Fruit fly (Drosophila melanogaster) whole organism, embryonic: ENCODE measurements around the gene CG13012.
A peak's percentile ranks its signal among the peaks of the same experiment; 100 is the strongest.

ENCODE experiments used
- Atf3 ChIP-seq: fragments of 200-800 bp; sonication (Bioruptor generic); optimal IDR thresholded peaks from 3 replicates; lab custom pipeline; 2016; ENCODE audit warnings: missing biosample characterization, missing genetic modification characterization
- BEAF-32 ChIP-seq: fragments of 200-800 bp; sonication (Bioruptor generic); optimal IDR thresholded peaks from 3 replicates; lab custom pipeline; 2017; ENCODE audit warnings: missing biosample characterization, missing genetic modification characterization, mild to moderate bottlenecking, moderate library complexity, missing genetic modification reagents
- CG10209 ChIP-seq: fragments of 200-800 bp; sonication (Bioruptor generic); optimal IDR thresholded peaks from 3 replicates; lab custom pipeline; 2017; ENCODE audit warnings: missing biosample characterization, mild to moderate bottlenecking, missing genetic modification characterization, missing genetic modification reagents
- CG11696 ChIP-seq: fragments of 200-800 bp; sonication (Bioruptor generic); IDR thresholded peaks from 2 replicates; pipeline ENCODE4 v1.3.6; 2022; ENCODE audit warnings: missing biosample characterization, missing genetic modification characterization
- CG12155 ChIP-seq: fragments of 200-800 bp; sonication (Bioruptor generic); optimal IDR thresholded peaks from 3 replicates; lab custom pipeline; 2016; ENCODE audit warnings: missing biosample characterization, missing genetic modification characterization
- CG12769 ChIP-seq: fragments of 200-800 bp; sonication (Bioruptor generic); optimal IDR thresholded peaks from 2 replicates; lab custom pipeline; 2019; ENCODE audit warnings: missing biosample characterization, mild to moderate bottlenecking, missing genetic modification characterization, moderate library complexity
- CG18599 ChIP-seq: fragments of 200-800 bp; sonication (Bioruptor generic); optimal IDR thresholded peaks from 3 replicates; lab custom pipeline; 2017; ENCODE audit warnings: missing biosample characterization, missing genetic modification characterization, mild to moderate bottlenecking, moderate library complexity, missing genetic modification reagents
- CG32532 ChIP-seq: fragments of 200-800 bp; sonication (Bioruptor generic); IDR thresholded peaks from 2 replicates; pipeline ENCODE4 v1.3.6; 2022; ENCODE audit warnings: missing biosample characterization, missing genetic modification characterization
- CG4617 ChIP-seq: fragments of 200-800 bp; sonication (Bioruptor generic); optimal IDR thresholded peaks from 3 replicates; lab custom pipeline; 2016; ENCODE audit warnings: missing biosample characterization, missing genetic modification characterization, borderline replicate concordance
- CG6689 ChIP-seq: fragments of 200-800 bp; sonication (Bioruptor generic); IDR thresholded peaks from 2 replicates; pipeline ENCODE4 v1.3.6; 2022; ENCODE audit warnings: missing biosample characterization, missing genetic modification characterization
- CG9215 ChIP-seq: fragments of 200-800 bp; sonication (Bioruptor generic); IDR thresholded peaks from 2 replicates; pipeline ENCODE4 v1.3.6; 2022; ENCODE audit warnings: missing biosample characterization, missing genetic modification characterization
- CG9727 ChIP-seq: fragments of 200-800 bp; sonication (Bioruptor generic); optimal IDR thresholded peaks from 3 replicates; lab custom pipeline; 2017; ENCODE audit warnings: missing biosample characterization, mild to moderate bottlenecking, missing genetic modification characterization
- CG9797 ChIP-seq: fragments of 200-800 bp; sonication (Bioruptor generic); optimal IDR thresholded peaks from 3 replicates; lab custom pipeline; 2018; ENCODE audit warnings: missing biosample characterization, mild to moderate bottlenecking, missing genetic modification characterization
- CG9932 ChIP-seq: fragments of 200-800 bp; sonication (Bioruptor generic); IDR thresholded peaks from 2 replicates; pipeline ENCODE4 v1.3.6; 2022; ENCODE audit warnings: missing biosample characterization, missing genetic modification characterization
- Drgx ChIP-seq: fragments of 200-800 bp; sonication (Bioruptor generic); IDR thresholded peaks from 2 replicates; pipeline ENCODE4 v1.3.6; 2022; ENCODE audit warnings: missing biosample characterization, missing genetic modification characterization
- E2f1 ChIP-seq: fragments of 200-800 bp; sonication (Bioruptor generic); IDR thresholded peaks from 2 replicates; pipeline ENCODE4 v1.3.6; 2022; ENCODE audit warnings: missing biosample characterization, missing genetic modification characterization
- Eip74EF ChIP-seq, 2 experiments: fragments of 200-800 bp in 1 of 2; fragments of >200 bp in 1 of 2; sonication (Bioruptor generic) in 1 of 2; optimal IDR thresholded peaks; 2 replicates each; lab custom pipeline; 2017 to 2019; ENCODE audit warnings: missing biosample characterization in 2 of 2, missing genetic modification characterization in 2 of 2, mild to moderate bottlenecking in 1 of 2, moderate library complexity in 1 of 2
- Ets65A ChIP-seq: fragments of 200-800 bp; sonication (Bioruptor generic); peaks from one replicate; lab custom pipeline; 2016; ENCODE audit warnings: missing biosample characterization, missing genetic modification characterization
- Hand ChIP-seq: fragments of 200-800 bp; sonication (Bioruptor generic); optimal IDR thresholded peaks from 2 replicates; lab custom pipeline; 2017; ENCODE audit warnings: mild to moderate bottlenecking, missing biosample characterization, missing genetic modification reagents, missing genetic modification characterization
- Hey ChIP-seq: fragments of 200-800 bp; sonication (Bioruptor generic); optimal IDR thresholded peaks from 3 replicates; lab custom pipeline; 2018; ENCODE audit warnings: missing biosample characterization, mild to moderate bottlenecking, missing genetic modification characterization
- HmgZ ChIP-seq: fragments of 200-800 bp; sonication (Bioruptor generic); optimal IDR thresholded peaks from 2 replicates; lab custom pipeline; 2018; ENCODE audit warnings: missing biosample characterization, mild to moderate bottlenecking, missing genetic modification characterization
- Kr ChIP-seq: fragments of 200-800 bp; sonication (Bioruptor generic); optimal IDR thresholded peaks from 2 replicates; lab custom pipeline; 2017; ENCODE audit warnings: missing biosample characterization, mild to moderate bottlenecking, missing genetic modification characterization
- Med ChIP-seq: fragments of 200-800 bp; sonication (Bioruptor generic); peaks from one replicate; lab custom pipeline; 2016; ENCODE audit warnings: missing biosample characterization, missing genetic modification characterization, mild to moderate bottlenecking, inconsistent platforms, moderate library complexity
- Ptx1 ChIP-seq: fragments of 200-800 bp; sonication (Bioruptor generic); IDR thresholded peaks from 2 replicates; pipeline ENCODE4 v1.3.6; 2022; ENCODE audit warnings: missing biosample characterization, missing genetic modification characterization
- Ravus ChIP-seq: fragments of 200-800 bp; sonication (Bioruptor generic); IDR thresholded peaks from 2 replicates; pipeline ENCODE4 v1.3.6; 2022; ENCODE audit warnings: missing biosample characterization, missing genetic modification characterization
- bigmax ChIP-seq: fragments of 200-800 bp; sonication (Bioruptor generic); optimal IDR thresholded peaks from 2 replicates; lab custom pipeline; 2018; ENCODE audit warnings: missing biosample characterization, mild to moderate bottlenecking, missing genetic modification characterization
- bsh ChIP-seq, 2 experiments: fragments of 200-800 bp; sonication (Bioruptor generic); optimal IDR thresholded peaks; 2 replicates each; lab custom pipeline; 2017 to 2018; ENCODE audit warnings: mild to moderate bottlenecking in 2 of 2, missing biosample characterization in 2 of 2, missing genetic modification characterization in 2 of 2, moderate library complexity in 1 of 2
- chinmo ChIP-seq: fragments of 200-800 bp; sonication (Bioruptor generic); IDR thresholded peaks from 4 replicates; pipeline ENCODE4 v1.3.6; 2022; ENCODE audit warnings: missing biosample characterization, missing genetic modification characterization; ENCODE audit not compliant: partially characterized antibody
- dmrt11E ChIP-seq: fragments of 200-800 bp; sonication (Bioruptor generic); optimal IDR thresholded peaks from 3 replicates; lab custom pipeline; 2018; ENCODE audit warnings: missing biosample characterization, mild to moderate bottlenecking, missing genetic modification characterization, moderate library complexity
- dpn ChIP-seq, 2 experiments: fragments of 200-800 bp; sonication (Bioruptor generic); optimal IDR thresholded peaks; 3 replicates each; lab custom pipeline; 2016; ENCODE audit warnings: missing biosample characterization in 2 of 2, missing genetic modification characterization in 2 of 2
- hkb ChIP-seq, 2 experiments: fragments of 200-800 bp in 1 of 2; fragments of >200 bp in 1 of 2; sonication (Bioruptor generic) in 1 of 2; IDR thresholded peaks in 1 of 2; optimal IDR thresholded peaks in 1 of 2; 2 replicates each; pipeline versions ENCODE4 v1.3.6 to Lab custom; 2017 to 2022; ENCODE audit warnings: missing biosample characterization in 1 of 2, missing genetic modification characterization in 1 of 2
- kay ChIP-seq: fragments of 200-800 bp; sonication (Bioruptor generic); optimal IDR thresholded peaks from 2 replicates; lab custom pipeline; 2016; ENCODE audit warnings: missing biosample characterization, missing genetic modification characterization
- knrl ChIP-seq: fragments of 200-800 bp; sonication (Bioruptor generic); IDR thresholded peaks from 3 replicates; pipeline ENCODE4 v1.3.6; 2022; ENCODE audit warnings: missing biosample characterization, missing genetic modification characterization; ENCODE audit not compliant: partially characterized antibody
- lola ChIP-seq, 3 experiments: fragments of >200 bp in 2 of 3; fragments of 200-800 bp in 1 of 3; sonication (Bioruptor generic) in 1 of 3; optimal IDR thresholded peaks; 2 replicates each; lab custom pipeline; 2017 to 2019; ENCODE audit warnings: missing biosample characterization in 3 of 3, missing genetic modification characterization in 3 of 3, mild to moderate bottlenecking in 1 of 3, moderate library complexity in 1 of 3
- nau ChIP-seq: fragments of 200-800 bp; sonication (Bioruptor generic); optimal IDR thresholded peaks from 3 replicates; lab custom pipeline; 2017; ENCODE audit warnings: missing biosample characterization, mild to moderate bottlenecking, missing genetic modification characterization, missing genetic modification reagents
- nom ChIP-seq: fragments of 200-800 bp; sonication (Bioruptor generic); optimal IDR thresholded peaks from 2 replicates; lab custom pipeline; 2017; ENCODE audit warnings: missing biosample characterization, missing genetic modification characterization, mild to moderate bottlenecking, moderate library complexity, missing genetic modification reagents
- pfk ChIP-seq: fragments of 200-800 bp; sonication (Bioruptor generic); optimal IDR thresholded peaks from 2 replicates; lab custom pipeline; 2018; ENCODE audit warnings: missing biosample characterization, mild to moderate bottlenecking, missing genetic modification characterization, moderate library complexity
- phol ChIP-seq: fragments of 200-800 bp; sonication (Bioruptor generic); optimal IDR thresholded peaks from 3 replicates; lab custom pipeline; 2018; ENCODE audit warnings: missing biosample characterization, mild to moderate bottlenecking, missing genetic modification characterization, moderate library complexity
- row ChIP-seq: fragments of 200-800 bp; sonication (Bioruptor generic); IDR thresholded peaks from 3 replicates; pipeline ENCODE4 v1.3.6; 2022; ENCODE audit warnings: missing biosample characterization, missing genetic modification characterization
- sc ChIP-seq, 3 experiments: fragments of >200 bp in 2 of 3; fragments of 200-800 bp in 1 of 3; sonication (Bioruptor generic) in 1 of 3; optimal IDR thresholded peaks; 2 replicates in 2 of 3; 3 replicates in 1 of 3; lab custom pipeline; 2017; ENCODE audit warnings: mild to moderate bottlenecking in 1 of 3, missing biosample characterization in 1 of 3, missing genetic modification characterization in 1 of 3, missing genetic modification reagents in 1 of 3
- schlank ChIP-seq: fragments of 200-800 bp; sonication (Bioruptor generic); optimal IDR thresholded peaks from 2 replicates; lab custom pipeline; 2018; ENCODE audit warnings: missing biosample characterization, mild to moderate bottlenecking, missing genetic modification characterization
- sens ChIP-seq: fragments of 200-800 bp; sonication (Bioruptor generic); peaks from one replicate; lab custom pipeline; 2016; ENCODE audit warnings: missing biosample characterization, missing genetic modification characterization
- sima ChIP-seq: fragments of 200-800 bp; sonication (Bioruptor generic); optimal IDR thresholded peaks from 2 replicates; lab custom pipeline; 2016; ENCODE audit warnings: missing biosample characterization, missing genetic modification characterization
- twi ChIP-seq: fragments of 200-800 bp; optimal IDR thresholded peaks from 2 replicates; lab custom pipeline; 2019; ENCODE audit warnings: missing biosample characterization, mild to moderate bottlenecking, missing genetic modification characterization, moderate library complexity
- vvl ChIP-seq: fragments of 200-800 bp; sonication (Bioruptor generic); IDR thresholded peaks from 2 replicates; pipeline ENCODE4 v1.3.6; 2022; ENCODE audit warnings: missing biosample characterization, missing genetic modification characterization

Gene CG13012

dm6 chrX:16633181-16633957 is 43.2 kb downstream of the CG13012 start:
- no peak for TF ChIP-seq Ravus (GFP tag; lab: Robert Waterston, UW)
- TF ChIP-seq sens (GFP tag; lab: Kevin White, UChicago), result peak; percentile 11
- TF ChIP-seq kay (GFP tag; lab: Kevin White, UChicago), result peak; percentile 33
- TF ChIP-seq phol (tag; lab: Kevin White, UChicago), result no peak
- 0 out of 2 replicates have a peak, but pooled peaks have one; percentile 14 for TF ChIP-seq CG9215 (GFP tag; lab: Robert Waterston, UW)
- TF ChIP-seq Med, result peak; percentile 65
- TF ChIP-seq sima (GFP tag; lab: Kevin White, UChicago), result no peak
- peak; percentile 28 for TF ChIP-seq Ets65A (GFP tag; lab: Kevin White, UChicago)
- TF ChIP-seq BEAF-32 (GFP tag; lab: Kevin White, UChicago), result no peak
- TF ChIP-seq knrl (GFP tag; lab: Robert Waterston, UW), result no peak
- peak; percentile 4 for TF ChIP-seq pfk (GFP tag; lab: Kevin White, UChicago)
- no peak for TF ChIP-seq Kr (GFP tag; lab: Kevin White, UChicago)
- TF ChIP-seq lola (GFP tag; optimal IDR thresholded peaks at IDR 0.05; lab: Kevin White, UChicago), result peak in 1 of 3 experiments; percentile 10
- TF ChIP-seq Hand (GFP tag; lab: Kevin White, UChicago), result peak; percentile 24
- peak in 1 of 2 experiments; percentile 68 for TF ChIP-seq Eip74EF (GFP tag; optimal IDR thresholded peaks at IDR 0.05; lab: Kevin White, UChicago)
- TF ChIP-seq dmrt11E, result peak; percentile 4
- TF ChIP-seq vvl (GFP tag; lab: Robert Waterston, UW), result peak; percentile 40; the same call in 1 of the 2 replicates
- peak; percentile 28 for TF ChIP-seq CG9727 (GFP tag; lab: Kevin White, UChicago)
- no peak for TF ChIP-seq CG12155 (GFP tag; lab: Kevin White, UChicago)
- TF ChIP-seq nom (GFP tag; lab: Kevin White, UChicago), result peak; percentile 87
- TF ChIP-seq CG10209 (GFP tag; lab: Kevin White, UChicago), result peak; percentile 4
- peak; percentile 20; the same call in 2 of the 3 replicates for TF ChIP-seq row (GFP tag; lab: Robert Waterston, UW)
- TF ChIP-seq Drgx, result peak; percentile 28; the same call in 1 of the 2 replicates
- TF ChIP-seq bsh (GFP tag; optimal IDR thresholded peaks at IDR 0.05; lab: Kevin White, UChicago), result peak in 1 of 2 experiments; percentile 56
- no peak for TF ChIP-seq HmgZ (tag; lab: Kevin White, UChicago)
- TF ChIP-seq CG11696 (GFP tag; lab: Robert Waterston, UW), result peak; percentile 47; the same call in 1 of the 2 replicates
- TF ChIP-seq CG12769 (tag; lab: Kevin White, UChicago), result peak; percentile 66
- no peak for TF ChIP-seq sc (optimal IDR thresholded peaks at IDR 0.05; lab: Kevin White, UChicago)
- no peak for TF ChIP-seq sc (GFP tag; optimal IDR thresholded peaks at IDR 0.05; lab: Kevin White, UChicago)
- no peak for TF ChIP-seq Hey (tag; lab: Kevin White, UChicago)
- TF ChIP-seq twi (tag; lab: Kevin White, UChicago), result peak; percentile 22
- TF ChIP-seq CG18599 (GFP tag; lab: Kevin White, UChicago), result peak; percentile 33
- 0 out of 2 replicates have a peak, but pooled peaks have one; percentile 9 for TF ChIP-seq CG32532 (GFP tag; lab: Robert Waterston, UW)
- TF ChIP-seq CG9932 (GFP tag; lab: Robert Waterston, UW), result no peak
- TF ChIP-seq CG9797 (GFP tag; lab: Kevin White, UChicago), result no peak

dm6 chrX:16632135-16632534 is 44.4 kb downstream of the CG13012 start, which contains the start of gene CG9777:
Gene CG9777 (minus strand): TSS chrX:16632235.
- TF ChIP-seq Atf3 (GFP tag; lab: Kevin White, UChicago), result no peak
- TF ChIP-seq schlank (tag; lab: Kevin White, UChicago), result no peak
- no peak for TF ChIP-seq nau (GFP tag; lab: Kevin White, UChicago)
- TF ChIP-seq CG10209 (GFP tag; lab: Kevin White, UChicago), result no peak
- TF ChIP-seq CG6689, result no peak
- no peak for TF ChIP-seq Ptx1 (GFP tag; lab: Robert Waterston, UW)
- TF ChIP-seq bigmax (GFP tag; lab: Kevin White, UChicago), result no peak
- no peak for TF ChIP-seq dpn (GFP tag; optimal IDR thresholded peaks at IDR 0.05; lab: Kevin White, UChicago)
- no peak for TF ChIP-seq E2f1 (GFP tag; lab: Robert Waterston, UW)
- no peak for TF ChIP-seq CG4617 (GFP tag; lab: Kevin White, UChicago)
- TF ChIP-seq chinmo (GFP tag; lab: Robert Waterston, UW), result no peak
- no peak for TF ChIP-seq hkb (optimal IDR thresholded peaks at IDR 0.05; lab: Kevin White, UChicago)
- TF ChIP-seq hkb (GFP tag; IDR thresholded peaks at IDR 0.05; lab: Robert Waterston, UW), result no peak
- TF ChIP-seq, all 482 proteins: peak for 0
